Fruit fly (Drosophila melanogaster): ENCODE measurements around the gene rogdi.

dm6 chr3L:17007041-17007471 lies 42.3 kb upstream of the rogdi start:
- TF ChIP-seq CG8478 (optimal IDR thresholded peaks at IDR 0.05) (no peak), CTCF (optimal IDR thresholded peaks at IDR 0.05) (no peak)

Measured in S2 (cell line).